Fruit fly (Drosophila melanogaster) whole organism, adult: ENCODE results near the gene CG7519.

Source experiments
- CG11617 ChIP-seq: fragments of 200-800 bp; sonication (Bioruptor generic); optimal IDR thresholded peaks from 2 replicates; lab custom pipeline; 2017; ENCODE audit warnings: mild to moderate bottlenecking, missing biosample characterization, missing genetic modification reagents, missing genetic modification characterization
- CG12768 ChIP-seq: fragments of 200-800 bp; sonication (Bioruptor generic); optimal IDR thresholded peaks from 2 replicates; lab custom pipeline; 2017; ENCODE audit warnings: missing biosample characterization, missing genetic modification characterization, mild to moderate bottlenecking, moderate library complexity, missing genetic modification reagents
- CG14711 ChIP-seq: fragments of 200-800 bp; sonication (Bioruptor generic); optimal IDR thresholded peaks from 2 replicates; lab custom pipeline; 2018; ENCODE audit warnings: missing biosample characterization, mild to moderate bottlenecking, missing genetic modification characterization, moderate library complexity
- CG1620 ChIP-seq: fragments of 200-800 bp; sonication (Bioruptor generic); optimal IDR thresholded peaks from 2 replicates; lab custom pipeline; 2016; ENCODE audit warnings: missing biosample characterization, missing genetic modification characterization
- CG33017 ChIP-seq: fragments of 200-800 bp; sonication (Bioruptor generic); optimal IDR thresholded peaks from 2 replicates; lab custom pipeline; 2018; ENCODE audit warnings: missing biosample characterization, mild to moderate bottlenecking, missing genetic modification characterization, moderate library complexity
- CG5204 ChIP-seq: fragments of 200-800 bp; sonication (Bioruptor generic); optimal IDR thresholded peaks from 2 replicates; lab custom pipeline; 2016; ENCODE audit warnings: missing biosample characterization, missing genetic modification characterization
- CG7045 ChIP-seq: fragments of 200-800 bp; sonication (Bioruptor generic); optimal IDR thresholded peaks from 2 replicates; lab custom pipeline; 2017; ENCODE audit warnings: missing biosample characterization, mild to moderate bottlenecking, missing genetic modification characterization
- CG7101 ChIP-seq: fragments of 200-800 bp; sonication (Bioruptor generic); optimal IDR thresholded peaks from 2 replicates; lab custom pipeline; 2018; ENCODE audit warnings: missing biosample characterization, mild to moderate bottlenecking, missing genetic modification characterization, moderate library complexity
- Clk ChIP-seq: fragments of 200-800 bp; sonication (Bioruptor generic); optimal IDR thresholded peaks from 2 replicates; lab custom pipeline; 2017; ENCODE audit warnings: missing biosample characterization, missing genetic modification characterization
- Crg-1 ChIP-seq: fragments of 200-800 bp; sonication (Bioruptor generic); optimal IDR thresholded peaks from 2 replicates; lab custom pipeline; 2016; ENCODE audit warnings: missing biosample characterization, missing genetic modification characterization
- Hr96 ChIP-seq: fragments of 200-800 bp; sonication (Bioruptor generic); optimal IDR thresholded peaks from 2 replicates; lab custom pipeline; 2016; ENCODE audit warnings: missing biosample characterization, missing genetic modification characterization
- Mnt ChIP-seq: fragments of 200-800 bp; sonication (Bioruptor generic); optimal IDR thresholded peaks from 2 replicates; lab custom pipeline; 2016; ENCODE audit warnings: missing biosample characterization, mild to moderate bottlenecking, missing genetic modification characterization
- bab1 ChIP-seq: fragments of 200-800 bp; sonication (Bioruptor generic); optimal IDR thresholded peaks from 3 replicates; lab custom pipeline; 2019; ENCODE audit warnings: missing biosample characterization, mild to moderate bottlenecking, missing genetic modification characterization, moderate library complexity
- cic ChIP-seq: fragments of 200-800 bp; sonication (Bioruptor generic); optimal IDR thresholded peaks from 2 replicates; lab custom pipeline; 2017; ENCODE audit warnings: missing biosample characterization, mild to moderate bottlenecking, missing genetic modification characterization, moderate library complexity
- cnc ChIP-seq, 2 experiments: fragments of >200 bp; optimal IDR thresholded peaks; 2 replicates each; lab custom pipeline; 2017
- kay ChIP-seq: fragments of 200-800 bp; sonication (Bioruptor generic); peaks from one replicate; lab custom pipeline; 2016; ENCODE audit warnings: missing biosample characterization, missing genetic modification characterization, borderline replicate concordance
- ovo ChIP-seq: fragments of 200-800 bp; sonication (Bioruptor generic); optimal IDR thresholded peaks from 2 replicates; lab custom pipeline; 2016; ENCODE audit warnings: missing biosample characterization, missing genetic modification characterization
- pad ChIP-seq: fragments of 200-800 bp; sonication (Bioruptor generic); optimal IDR thresholded peaks from 3 replicates; lab custom pipeline; 2017; ENCODE audit warnings: missing biosample characterization, missing genetic modification characterization, mild to moderate bottlenecking, moderate library complexity, missing genetic modification reagents
- tj ChIP-seq: fragments of 200-800 bp; sonication (Bioruptor generic); optimal IDR thresholded peaks from 3 replicates; lab custom pipeline; 2017; ENCODE audit warnings: missing biosample characterization, mild to moderate bottlenecking, missing genetic modification characterization, moderate library complexity
- toe ChIP-seq: fragments of 200-800 bp; sonication (Bioruptor generic); optimal IDR thresholded peaks from 2 replicates; lab custom pipeline; 2016; ENCODE audit warnings: missing biosample characterization, missing genetic modification characterization

Gene CG7519

DNA sequence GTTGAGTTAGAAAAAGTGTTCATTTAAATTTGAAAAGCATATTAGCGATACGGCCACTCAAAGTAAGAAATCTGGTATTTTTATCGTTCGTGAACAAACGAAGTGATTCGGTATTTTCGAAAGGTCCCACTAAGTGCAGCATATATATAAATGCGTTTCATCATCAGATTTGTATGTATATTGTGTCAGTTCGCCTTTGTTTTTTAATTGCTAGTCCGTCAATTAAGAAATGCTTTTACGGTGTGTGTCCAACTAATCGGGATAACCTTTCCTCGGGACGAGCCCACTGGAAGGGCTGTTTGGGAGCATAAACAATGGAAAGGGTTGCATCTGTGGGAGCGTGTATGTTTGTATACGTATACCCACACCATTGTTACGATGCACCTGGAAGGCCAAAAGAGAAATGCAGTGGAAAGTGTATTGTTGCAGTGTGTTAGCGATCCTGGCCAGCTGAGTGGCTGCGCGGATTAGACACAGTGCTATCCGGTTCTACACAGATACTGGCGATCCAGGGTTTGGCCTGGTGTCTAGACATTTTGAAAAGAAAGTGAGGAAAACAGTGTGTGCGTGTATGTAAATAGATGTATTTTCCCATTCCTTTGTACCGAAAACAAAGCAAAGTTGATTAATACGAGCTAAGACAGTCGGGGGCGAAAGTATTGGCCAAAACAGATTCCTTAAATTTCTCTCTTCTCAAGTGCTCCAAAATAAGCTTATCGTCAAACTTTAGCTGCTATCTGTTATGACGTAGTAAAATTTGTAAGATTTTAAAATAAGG lies 30.4 kb downstream of the CG7519 start, which contains the start of gene CG7611:
Gene CG7611, plus strand, starts transcription at position 128 of the 778 bp plus-strand sequence.
- no peak for TF ChIP-seq Crg-1 (GFP tag; lab: Kevin White, UChicago)
- TF ChIP-seq bab1 (GFP tag; lab: Kevin White, UChicago) = no peak
- no peak for TF ChIP-seq CG33017 (tag; lab: Kevin White, UChicago)
- TF ChIP-seq CG5204 = no peak
- TF ChIP-seq CG7045 (GFP tag; lab: Kevin White, UChicago) = no peak
- no peak for TF ChIP-seq CG7101
- TF ChIP-seq toe (GFP tag; lab: Kevin White, UChicago) = no peak
- no peak for TF ChIP-seq CG1620 (GFP tag; lab: Kevin White, UChicago)
- no peak for TF ChIP-seq tj (GFP tag; lab: Kevin White, UChicago)
- TF ChIP-seq kay (GFP tag; lab: Kevin White, UChicago) = no peak
- no peak for TF ChIP-seq CG12768 (GFP tag; lab: Kevin White, UChicago)
- no peak for TF ChIP-seq CG14711
- no peak for TF ChIP-seq Mnt

DNA sequence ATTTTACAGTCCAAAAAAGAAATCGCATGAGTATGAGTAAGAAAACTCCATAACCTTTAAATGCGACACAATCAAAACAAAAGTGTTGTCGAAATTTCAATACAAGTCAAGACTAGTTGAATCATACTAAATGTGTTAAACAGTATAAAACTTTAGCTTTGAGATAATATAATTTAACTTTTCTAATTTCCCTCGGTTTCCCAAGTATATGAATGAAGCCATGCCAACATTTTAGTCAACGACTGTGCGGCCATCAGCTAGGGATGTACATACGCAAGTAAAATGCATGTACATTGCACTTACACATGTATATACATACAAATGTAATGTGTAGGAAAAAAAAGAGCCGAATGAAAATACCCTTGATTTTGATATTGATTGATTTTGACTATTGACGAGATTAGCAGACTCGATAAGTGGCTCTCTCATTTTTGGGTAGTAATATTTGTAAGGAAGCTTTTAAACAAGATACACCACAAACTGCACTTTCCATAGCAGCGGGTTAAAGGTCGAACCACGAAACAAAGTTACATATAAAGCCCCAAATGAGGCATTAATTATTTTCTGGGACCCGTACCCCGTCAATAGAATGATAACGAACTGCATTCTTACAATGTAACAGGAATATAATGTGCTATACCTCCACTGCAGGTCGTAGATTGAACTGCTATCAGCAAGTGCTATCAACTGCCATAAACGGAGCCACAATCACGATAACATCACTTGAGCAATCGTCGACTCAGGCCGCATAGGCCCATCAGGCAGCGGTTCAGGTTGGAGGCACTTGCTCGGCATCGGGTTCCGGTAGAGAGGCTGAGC lies 31.4 kb downstream of the CG7519 start:
- TF ChIP-seq CG11617 (GFP tag; lab: Kevin White, UChicago) = peak; percentile 39
- TF ChIP-seq cnc (optimal IDR thresholded peaks at IDR 0.05; lab: Kevin White, UChicago) = no peak
- TF ChIP-seq Hr96 (GFP tag; lab: Kevin White, UChicago) = no peak
- TF ChIP-seq cic (GFP tag; lab: Kevin White, UChicago) = peak; percentile 2
- TF ChIP-seq Crg-1 (GFP tag; lab: Kevin White, UChicago) = peak; percentile 31
- peak; percentile 1 for TF ChIP-seq Clk (GFP tag; lab: Kevin White, UChicago)
- TF ChIP-seq CG7101 = peak; percentile 42
- TF ChIP-seq kay (GFP tag; lab: Kevin White, UChicago) = no peak
- peak; percentile 19 for TF ChIP-seq Mnt
- peak; percentile 4 for TF ChIP-seq bab1 (GFP tag; lab: Kevin White, UChicago)
- peak; percentile 18 for TF ChIP-seq CG1620 (GFP tag; lab: Kevin White, UChicago)
- TF ChIP-seq CG12768 (GFP tag; lab: Kevin White, UChicago) = peak; percentile 18
- no peak for TF ChIP-seq CG14711
- peak; percentile 24 for TF ChIP-seq CG7045 (GFP tag; lab: Kevin White, UChicago)
- no peak for TF ChIP-seq ovo (GFP tag; lab: Kevin White, UChicago)
- TF ChIP-seq pad (GFP tag; lab: Kevin White, UChicago) = no peak

DNA sequence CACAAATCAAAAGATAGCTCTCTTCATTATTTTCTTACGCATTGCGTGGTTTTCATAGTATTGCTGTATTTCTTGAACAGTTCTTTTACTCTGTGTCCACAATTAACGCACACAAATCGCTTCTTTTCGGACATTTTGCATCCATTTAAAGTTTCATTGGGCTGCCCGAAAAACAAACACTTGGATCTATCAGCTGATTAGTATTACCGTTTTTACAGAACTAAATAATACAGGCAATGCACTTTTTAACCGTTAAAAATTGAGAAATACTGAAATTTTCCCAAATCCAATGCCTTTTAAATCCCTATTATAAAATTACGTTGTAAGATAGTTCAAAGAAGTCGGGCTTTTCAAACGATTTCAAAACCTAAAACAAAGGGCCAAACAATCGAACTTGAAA lies 36.2 kb downstream of the CG7519 start, which contains the start of gene Arv1:
Gene Arv1, minus strand, starts transcription at position 226 of the 400 bp plus-strand sequence.
- no peak for TF ChIP-seq Hr96 (GFP tag; lab: Kevin White, UChicago)
- TF ChIP-seq bab1 (GFP tag; lab: Kevin White, UChicago) = peak; percentile 28
- no peak for TF ChIP-seq CG7045 (GFP tag; lab: Kevin White, UChicago)
- TF ChIP-seq CG12768 (GFP tag; lab: Kevin White, UChicago) = no peak
- TF ChIP-seq CG11617 (GFP tag; lab: Kevin White, UChicago) = no peak
- TF ChIP-seq toe (GFP tag; lab: Kevin White, UChicago) = no peak
- no peak for TF ChIP-seq Crg-1 (GFP tag; lab: Kevin White, UChicago)
- TF ChIP-seq kay (GFP tag; lab: Kevin White, UChicago) = peak; percentile 91
- no peak for TF ChIP-seq CG33017 (tag; lab: Kevin White, UChicago)
- no peak for TF ChIP-seq cic (GFP tag; lab: Kevin White, UChicago)

DNA sequence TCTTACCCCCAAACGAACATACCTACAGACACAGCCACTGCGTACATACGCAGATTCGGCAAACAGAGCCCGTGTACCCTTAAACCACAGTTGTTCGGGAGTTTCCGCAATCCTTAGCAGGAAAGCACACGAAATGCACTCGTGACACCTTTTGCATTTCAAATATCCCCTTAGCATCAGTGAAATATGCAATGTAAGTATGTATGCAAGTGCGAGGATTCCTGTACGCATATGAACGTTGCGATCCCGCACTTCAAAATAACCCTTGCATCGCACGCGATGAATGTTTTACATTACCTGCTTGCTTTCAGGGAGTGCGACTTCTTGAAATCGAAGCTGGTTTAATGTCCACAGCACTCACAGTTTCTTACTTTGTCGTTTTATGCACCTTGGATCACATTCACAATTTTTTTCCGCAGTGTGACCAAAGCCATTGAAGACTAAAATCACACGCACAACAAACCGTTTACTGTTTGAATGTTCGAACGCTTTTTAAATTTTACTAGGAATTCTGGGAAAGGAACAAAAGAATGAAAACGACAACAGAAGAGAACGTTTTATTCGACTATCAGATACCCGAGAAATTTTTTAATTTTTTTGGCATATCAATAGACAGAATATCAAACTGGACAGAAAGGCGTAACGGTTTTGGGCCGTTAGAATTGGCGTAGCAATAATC lies 40.5 kb downstream of the CG7519 start, which contains the start of gene Mkrn1:
Gene Mkrn1, minus strand, starts transcription at position 444 of the 679 bp plus-strand sequence.
- TF ChIP-seq bab1 (GFP tag; lab: Kevin White, UChicago) (peak; percentile 58), Clk (GFP tag; lab: Kevin White, UChicago) (no peak)

DNA sequence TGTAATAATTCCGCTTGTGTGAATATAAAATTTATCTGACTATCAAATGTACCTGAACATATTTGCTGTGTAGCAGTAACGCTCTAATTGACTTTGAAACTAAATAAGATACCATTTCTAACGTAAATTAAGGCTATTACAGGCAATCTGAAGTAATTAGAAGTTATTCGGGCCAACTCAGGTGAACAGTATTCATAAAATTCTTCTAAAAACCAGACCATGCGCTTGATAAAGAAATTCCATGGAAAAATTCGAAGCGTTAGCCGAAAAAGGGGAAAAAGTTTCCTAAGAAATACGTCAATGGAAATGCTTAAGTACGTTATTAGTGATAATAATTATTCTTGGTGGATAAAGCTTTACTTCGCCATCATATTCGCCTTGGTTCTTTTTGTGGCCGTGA lies 41.5 kb downstream of the CG7519 start, which contains the start of gene ppk5:
Gene ppk5, plus strand, starts transcription at position 301 of the 400 bp plus-strand sequence.
- TF ChIP-seq CG7101 (no peak), CG33017 (tag; lab: Kevin White, UChicago) (no peak), ovo (GFP tag; lab: Kevin White, UChicago) (no peak), CG14711 (no peak), bab1 (GFP tag; lab: Kevin White, UChicago) (no peak), Hr96 (GFP tag; lab: Kevin White, UChicago) (no peak), pad (GFP tag; lab: Kevin White, UChicago) (no peak)
